Worm (Caenorhabditis elegans) whole organism, young adult: ENCODE data around the gene ttr-40.
A peak's percentile ranks its signal among the peaks of the same experiment; 100 is the strongest.

Experiments
- B0035.1 ChIP-seq: sonication (generic microtip); optimal IDR thresholded peaks from 2 replicates; lab custom pipeline; 2016; ENCODE audit warnings: missing genetic modification characterization, mild to moderate bottlenecking, missing compliant biosample characterization, missing genotype, missing genetic modification reagents
- B0261.1 ChIP-seq: sonication (generic microtip); optimal IDR thresholded peaks from 2 replicates; lab custom pipeline; 2016; ENCODE audit warnings: mild to moderate bottlenecking, missing genetic modification characterization, moderate library complexity, missing compliant biosample characterization
- C17E4.6 ChIP-seq: fragments of 200-800 bp; sonication (Bioruptor generic); IDR thresholded peaks from 2 replicates; pipeline ENCODE4 v1.3.6; 2022; ENCODE audit warnings: missing genetic modification reagents, missing genetic modification characterization, missing compliant biosample characterization
- D2030.7 ChIP-seq: fragments of 200-800 bp; sonication (Bioruptor generic); IDR thresholded peaks from 2 replicates; pipeline ENCODE4 v1.3.6; 2022; ENCODE audit warnings: missing genetic modification reagents, missing genetic modification characterization, missing compliant biosample characterization
- F33H1.4 ChIP-seq: fragments of 200-800 bp; sonication (Bioruptor generic); IDR thresholded peaks from 2 replicates; pipeline ENCODE4 v1.3.6; 2022; ENCODE audit warnings: missing genetic modification reagents, missing genetic modification characterization, missing compliant biosample characterization
- F39B2.1 ChIP-seq: fragments of 200-800 bp; sonication (Bioruptor generic); IDR thresholded peaks from 2 replicates; pipeline ENCODE4 v1.3.6; 2022; ENCODE audit warnings: missing genetic modification reagents, missing genetic modification characterization, missing compliant biosample characterization
- K12H6.12 ChIP-seq: fragments of 200-800 bp; sonication (Bioruptor generic); optimal IDR thresholded peaks from 2 replicates; lab custom pipeline; 2018; ENCODE audit warnings: mild to moderate bottlenecking, missing genetic modification characterization, missing compliant biosample characterization
- T26A5.8 ChIP-seq: sonication (generic microtip); optimal IDR thresholded peaks from 2 replicates; lab custom pipeline; 2016; ENCODE audit warnings: missing genetic modification characterization, missing compliant biosample characterization
- Y53F4B.3 ChIP-seq: fragments of 200-800 bp; sonication (Bioruptor generic); IDR thresholded peaks from 2 replicates; pipeline ENCODE4 v1.3.6; 2022; ENCODE audit warnings: missing genetic modification reagents, missing genetic modification characterization, missing compliant biosample characterization
- ama-1 ChIP-seq, 3 experiments: fragments of 150-350 bp in 1 of 3; sonication (generic microtip) in 2 of 3; optimal IDR thresholded peaks; 2 replicates each; lab custom pipeline; 2014 to 2018; ENCODE audit warnings: missing biosample characterization in 2 of 3, missing genetic modification characterization in 2 of 3, missing genetic modification reagents in 2 of 3
- aptf-3 ChIP-seq: fragments of 200-800 bp; sonication (Bioruptor generic); IDR thresholded peaks from 2 replicates; pipeline ENCODE4 v1.3.6; 2022; ENCODE audit warnings: missing genetic modification characterization, missing compliant biosample characterization
- attf-5 ChIP-seq: fragments of 200-800 bp; sonication (Bioruptor generic); optimal IDR thresholded peaks from 2 replicates; lab custom pipeline; 2018; ENCODE audit warnings: mild to moderate bottlenecking, missing genetic modification characterization, missing compliant biosample characterization
- bed-1 ChIP-seq: fragments of 200-800 bp; sonication (Bioruptor generic); IDR thresholded peaks from 2 replicates; pipeline ENCODE4 v1.3.6; 2022; ENCODE audit warnings: missing genetic modification reagents, missing genetic modification characterization, missing compliant biosample characterization
- bed-2 ChIP-seq: fragments of 200-800 bp; sonication (Bioruptor generic); IDR thresholded peaks from 2 replicates; pipeline ENCODE4 v1.3.6; 2022; ENCODE audit warnings: missing genetic modification reagents, missing genetic modification characterization, missing compliant biosample characterization
- dpff-1 ChIP-seq: sonication (generic microtip); optimal IDR thresholded peaks from 2 replicates; lab custom pipeline; 2017; ENCODE audit warnings: mild to moderate bottlenecking, missing genetic modification characterization, missing compliant biosample characterization
- dpl-1 ChIP-seq: fragments of 150-350 bp; optimal IDR thresholded peaks from 2 replicates; lab custom pipeline; 2014; ENCODE audit warnings: missing biosample characterization, missing genetic modification reagents, missing genetic modification characterization
- efl-1 ChIP-seq: fragments of 150-350 bp; optimal IDR thresholded peaks from 2 replicates; lab custom pipeline; 2014; ENCODE audit warnings: missing biosample characterization, missing genetic modification reagents, missing genetic modification characterization
- egl-18 ChIP-seq: fragments of 200-800 bp; sonication (Bioruptor generic); IDR thresholded peaks from 2 replicates; pipeline ENCODE4 v1.3.6; 2022; ENCODE audit warnings: missing genetic modification reagents, missing genetic modification characterization, missing compliant biosample characterization
- egrh-3 ChIP-seq: fragments of 200-800 bp; sonication (Bioruptor generic); IDR thresholded peaks from 2 replicates; pipeline ENCODE4 v1.3.6; 2022; ENCODE audit warnings: missing genetic modification reagents, missing genetic modification characterization, missing compliant biosample characterization
- ets-4 ChIP-seq: fragments of 200-800 bp; sonication (Bioruptor generic); optimal IDR thresholded peaks from 2 replicates; lab custom pipeline; 2018; ENCODE audit warnings: mild to moderate bottlenecking, missing genetic modification characterization, missing compliant biosample characterization
- him-1 ChIP-seq: sonication (generic microtip); optimal IDR thresholded peaks from 2 replicates; lab custom pipeline; 2016; ENCODE audit warnings: missing genotype, missing genetic modification reagents, missing genetic modification characterization, missing compliant biosample characterization
- hmg-20 ChIP-seq: fragments of 200-800 bp; sonication (Bioruptor generic); IDR thresholded peaks from 2 replicates; pipeline ENCODE4 v1.3.6; 2022; ENCODE audit warnings: missing genetic modification reagents, missing genetic modification characterization, missing compliant biosample characterization
- hsf-1 ChIP-seq: fragments of 200-800 bp; sonication (Bioruptor generic); IDR thresholded peaks from 2 replicates; pipeline ENCODE4 v1.3.6; 2022; ENCODE audit warnings: missing genetic modification reagents, missing genetic modification characterization, missing compliant biosample characterization
- lin-35 ChIP-seq, 3 experiments: fragments of 150-350 bp in 2 of 3; sonication (generic microtip) in 1 of 3; optimal IDR thresholded peaks; 2 replicates each; lab custom pipeline; 2014 to 2018; ENCODE audit warnings: missing biosample characterization in 3 of 3, missing genetic modification characterization in 3 of 3, missing genetic modification reagents in 3 of 3
- lir-1 ChIP-seq: fragments of 200-800 bp; sonication (Bioruptor generic); conservative IDR thresholded peaks from 2 replicates; pipeline ENCODE4 v1.3.6; 2022; ENCODE audit warnings: missing genetic modification reagents, missing genetic modification characterization, missing compliant biosample characterization
- lsl-1 ChIP-seq: fragments of 200-800 bp; sonication (Bioruptor generic); optimal IDR thresholded peaks from 2 replicates; lab custom pipeline; 2018; ENCODE audit warnings: mild to moderate bottlenecking, missing genetic modification characterization, moderate library complexity, missing compliant biosample characterization
- lsy-27 ChIP-seq: sonication (generic microtip); optimal IDR thresholded peaks from 2 replicates; lab custom pipeline; 2017; ENCODE audit warnings: missing genetic modification characterization, mild to moderate bottlenecking, missing compliant biosample characterization, antibody characterized with exemption, missing genotype, borderline replicate concordance; ENCODE audit not compliant: insufficient read depth
- madf-10 ChIP-seq: sonication (generic microtip); optimal IDR thresholded peaks from 2 replicates; lab custom pipeline; 2016; ENCODE audit warnings: mild to moderate bottlenecking, missing genetic modification characterization, missing compliant biosample characterization
- madf-3 ChIP-seq: fragments of 200-800 bp; sonication (Bioruptor generic); IDR thresholded peaks from 2 replicates; pipeline ENCODE4 v1.3.6; 2022; ENCODE audit warnings: missing genetic modification reagents, missing genetic modification characterization, missing compliant biosample characterization
- madf-6 ChIP-seq: fragments of 200-800 bp; sonication (Bioruptor generic); IDR thresholded peaks from 2 replicates; pipeline ENCODE4 v1.3.6; 2022; ENCODE audit warnings: missing genetic modification reagents, missing genetic modification characterization, missing compliant biosample characterization
- madf-8 ChIP-seq: fragments of 200-800 bp; sonication (Bioruptor generic); conservative IDR thresholded peaks from 2 replicates; pipeline ENCODE4 v1.3.6; 2022; ENCODE audit warnings: missing genetic modification reagents, missing genetic modification characterization, missing compliant biosample characterization
- mxl-1 ChIP-seq: sonication (generic microtip); optimal IDR thresholded peaks from 2 replicates; lab custom pipeline; 2016; ENCODE audit warnings: missing genetic modification characterization, missing compliant biosample characterization
- nfya-2 ChIP-seq: fragments of 200-800 bp; sonication (Bioruptor generic); IDR thresholded peaks from 2 replicates; pipeline ENCODE4 v1.3.6; 2022; ENCODE audit warnings: missing genetic modification reagents, missing genetic modification characterization, missing compliant biosample characterization
- nhr-27 ChIP-seq: fragments of 200-800 bp; sonication (Bioruptor generic); optimal IDR thresholded peaks from 2 replicates; lab custom pipeline; 2018; ENCODE audit warnings: mild to moderate bottlenecking, missing genetic modification characterization, moderate library complexity, missing compliant biosample characterization
- nhr-80 ChIP-seq: sonication (generic microtip); optimal IDR thresholded peaks from 2 replicates; lab custom pipeline; 2016; ENCODE audit warnings: missing genetic modification characterization, missing compliant biosample characterization
- rec-8 ChIP-seq, 2 experiments: sonication (generic microtip); optimal IDR thresholded peaks; 2 replicates each; lab custom pipeline; 2016; ENCODE audit warnings: mild to moderate bottlenecking in 2 of 2, missing genetic modification characterization in 2 of 2, missing genetic modification reagents in 2 of 2, missing genotype in 2 of 2, missing biosample characterization in 1 of 2, missing compliant biosample characterization in 1 of 2, moderate library complexity in 1 of 2
- sdz-38 ChIP-seq: sonication (generic microtip); optimal IDR thresholded peaks from 2 replicates; lab custom pipeline; 2016; ENCODE audit warnings: missing genotype, missing genetic modification characterization, missing compliant biosample characterization
- unc-62 ChIP-seq: fragments of 150-350 bp; optimal IDR thresholded peaks from 2 replicates; lab custom pipeline; 2014; ENCODE audit warnings: missing biosample characterization, missing genetic modification reagents, missing genetic modification characterization
- xnd-1 ChIP-seq: sonication (generic microtip); optimal IDR thresholded peaks from 2 replicates; lab custom pipeline; 2016; ENCODE audit warnings: missing genotype, missing genetic modification reagents, missing genetic modification characterization, missing compliant biosample characterization
- zfh-2 ChIP-seq: fragments of 200-800 bp; sonication (Bioruptor generic); conservative IDR thresholded peaks from 2 replicates; pipeline ENCODE4 v1.3.6; 2022; ENCODE audit warnings: missing genetic modification reagents, missing genetic modification characterization, missing compliant biosample characterization
- ztf-18 ChIP-seq: sonication (generic microtip); optimal IDR thresholded peaks from 2 replicates; lab custom pipeline; 2016; ENCODE audit warnings: missing genotype, mild to moderate bottlenecking, missing genetic modification characterization, missing compliant biosample characterization
- ztf-22 ChIP-seq: fragments of 200-800 bp; sonication (Bioruptor generic); optimal IDR thresholded peaks from 2 replicates; lab custom pipeline; 2018; ENCODE audit warnings: mild to moderate bottlenecking, missing genetic modification characterization, moderate library complexity, missing compliant biosample characterization
- ztf-26 ChIP-seq: sonication (generic microtip); optimal IDR thresholded peaks from 2 replicates; lab custom pipeline; 2017; ENCODE audit warnings: missing genetic modification characterization, missing compliant biosample characterization
- ztf-28 ChIP-seq: fragments of 200-800 bp; sonication (Bioruptor generic); IDR thresholded peaks from 2 replicates; pipeline ENCODE4 v1.3.6; 2022; ENCODE audit warnings: missing genetic modification reagents, missing genetic modification characterization, missing compliant biosample characterization
- ztf-6 ChIP-seq: fragments of 200-800 bp; sonication (Bioruptor generic); IDR thresholded peaks from 2 replicates; pipeline ENCODE4 v1.3.6; 2022; ENCODE audit warnings: missing genetic modification reagents, missing genetic modification characterization, missing compliant biosample characterization

Gene ttr-40

DNA sequence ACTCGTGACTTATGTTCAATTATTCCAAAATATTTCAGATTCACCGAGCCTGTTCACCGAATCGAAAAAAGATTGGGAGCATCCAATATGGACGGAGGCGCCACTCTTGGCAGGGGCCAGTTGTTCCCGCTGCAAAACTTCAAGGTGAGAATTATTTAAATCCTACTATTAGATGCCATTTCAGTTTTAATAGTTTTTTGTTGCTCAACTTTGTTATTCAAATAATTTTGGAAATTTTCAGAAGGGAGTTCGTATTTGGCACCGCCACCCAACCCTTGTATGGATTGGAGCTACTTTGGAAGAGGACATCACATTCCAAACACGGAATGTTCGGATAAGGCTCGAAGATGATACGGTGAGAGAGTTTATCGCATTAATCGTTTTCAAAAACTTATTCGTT lies 30.9 kb upstream of the ttr-40 start, which contains the start of gene hum-2:
Gene hum-2 (plus strand): TSS at position 33 of the 400 bp plus-strand sequence.
- no peak for TF ChIP-seq egrh-3 (GFP tag; lab: Robert Waterston, UW)
- TF ChIP-seq madf-10 (tag; lab: Kevin White, UChicago), result no peak
- no peak for TF ChIP-seq bed-2 (GFP tag; lab: Robert Waterston, UW)
- no peak for TF ChIP-seq ztf-22 (GFP tag; lab: Kevin White, UChicago)
- no peak for TF ChIP-seq hsf-1 (GFP tag; lab: Robert Waterston, UW)
- TF ChIP-seq zfh-2 (GFP tag; lab: Robert Waterston, UW), result no peak

- TF ChIP-seq B0035.1 (tag; lab: Kevin White, UChicago), result no peak
- TF ChIP-seq mxl-1 (tag; lab: Kevin White, UChicago), result no peak
- no peak for TF ChIP-seq bed-1 (GFP tag; lab: Robert Waterston, UW)
- no peak for TF ChIP-seq K12H6.12 (tag; lab: Kevin White, UChicago)
- TF ChIP-seq lir-1, result no peak
- TF ChIP-seq attf-5 (GFP tag; lab: Kevin White, UChicago), result no peak
- TF ChIP-seq rec-8 (tag; optimal IDR thresholded peaks at IDR 0.05; lab: Kevin White, UChicago), result no peak
- no peak for TF ChIP-seq lsy-27 (tag; lab: Kevin White, UChicago)
- TF ChIP-seq madf-6 (GFP tag; lab: Robert Waterston, UW), result no peak
- no peak for TF ChIP-seq aptf-3 (GFP tag; lab: Robert Waterston, UW)
- no peak for TF ChIP-seq T26A5.8 (tag; lab: Kevin White, UChicago)
- no peak for TF ChIP-seq Y53F4B.3 (GFP tag; lab: Robert Waterston, UW)
- no peak for TF ChIP-seq nhr-80
Measured at ce11 chrV:9384949-9385348, 29.7 kb upstream of the ttr-40 start.

- TF ChIP-seq dpff-1 (tag; lab: Kevin White, UChicago) (no peak), nfya-2 (GFP tag; lab: Robert Waterston, UW) (no peak), dpl-1 (GFP tag; lab: Kevin White, UChicago) (peak; percentile 25), rec-8 (tag; optimal IDR thresholded peaks at IDR 0.05; lab: Kevin White, UChicago) (no peak), lin-35 (GFP tag; optimal IDR thresholded peaks at IDR 0.05; lab: Kevin White, UChicago) (no peak), mxl-1 (tag; lab: Kevin White, UChicago) (no peak), ztf-22 (GFP tag; lab: Kevin White, UChicago) (no peak), hmg-20 (GFP tag; lab: Robert Waterston, UW) (no peak), egl-18 (GFP tag; lab: Robert Waterston, UW) (no peak), nhr-27 (tag; lab: Kevin White, UChicago) (no peak), B0035.1 (tag; lab: Kevin White, UChicago) (no peak), D2030.7 (peak; percentile 27; the same call in 1 of the 2 replicates), hsf-1 (GFP tag; lab: Robert Waterston, UW) (0 out of 2 replicates have a peak, but pooled peaks have one; percentile 59), madf-3 (GFP tag; lab: Robert Waterston, UW) (no peak), efl-1 (peak; percentile 79), B0261.1 (tag; lab: Kevin White, UChicago) (no peak), madf-6 (GFP tag; lab: Robert Waterston, UW) (peak; percentile 76), sdz-38 (tag; lab: Kevin White, UChicago) (no peak), ama-1 (optimal IDR thresholded peaks at IDR 0.05; lab: Kevin White, UChicago) (no peak), ama-1 (GFP tag; optimal IDR thresholded peaks at IDR 0.05; lab: Kevin White, UChicago) (no peak), F33H1.4 (GFP tag; lab: Robert Waterston, UW) (peak; percentile 77), C17E4.6 (GFP tag; lab: Robert Waterston, UW) (no peak), F39B2.1 (GFP tag; lab: Robert Waterston, UW) (no peak), lsl-1 (GFP tag; lab: Kevin White, UChicago) (peak; percentile 60), ets-4 (GFP tag; lab: Kevin White, UChicago) (no peak), him-1 (tag; lab: Kevin White, UChicago) (no peak), madf-8 (GFP tag; lab: Robert Waterston, UW) (peak; percentile 52; the same call in 1 of the 2 replicates), ztf-26 (tag; lab: Kevin White, UChicago) (no peak), bed-1 (GFP tag; lab: Robert Waterston, UW) (no peak), unc-62 (GFP tag; lab: Kevin White, UChicago) (no peak), ztf-28 (GFP tag; lab: Robert Waterston, UW) (no peak), xnd-1 (tag; lab: Kevin White, UChicago) (peak; percentile 55), ztf-6 (no peak), attf-5 (GFP tag; lab: Kevin White, UChicago) (no peak), ztf-18 (tag; lab: Kevin White, UChicago) (peak; percentile 50)
Measured at ce11 chrV:9384359-9384758, 29.1 kb upstream of the ttr-40 start.
